Fruit fly (Drosophila melanogaster): ENCODE data around the gene CG33500.

The CG33500 gene

DNA sequence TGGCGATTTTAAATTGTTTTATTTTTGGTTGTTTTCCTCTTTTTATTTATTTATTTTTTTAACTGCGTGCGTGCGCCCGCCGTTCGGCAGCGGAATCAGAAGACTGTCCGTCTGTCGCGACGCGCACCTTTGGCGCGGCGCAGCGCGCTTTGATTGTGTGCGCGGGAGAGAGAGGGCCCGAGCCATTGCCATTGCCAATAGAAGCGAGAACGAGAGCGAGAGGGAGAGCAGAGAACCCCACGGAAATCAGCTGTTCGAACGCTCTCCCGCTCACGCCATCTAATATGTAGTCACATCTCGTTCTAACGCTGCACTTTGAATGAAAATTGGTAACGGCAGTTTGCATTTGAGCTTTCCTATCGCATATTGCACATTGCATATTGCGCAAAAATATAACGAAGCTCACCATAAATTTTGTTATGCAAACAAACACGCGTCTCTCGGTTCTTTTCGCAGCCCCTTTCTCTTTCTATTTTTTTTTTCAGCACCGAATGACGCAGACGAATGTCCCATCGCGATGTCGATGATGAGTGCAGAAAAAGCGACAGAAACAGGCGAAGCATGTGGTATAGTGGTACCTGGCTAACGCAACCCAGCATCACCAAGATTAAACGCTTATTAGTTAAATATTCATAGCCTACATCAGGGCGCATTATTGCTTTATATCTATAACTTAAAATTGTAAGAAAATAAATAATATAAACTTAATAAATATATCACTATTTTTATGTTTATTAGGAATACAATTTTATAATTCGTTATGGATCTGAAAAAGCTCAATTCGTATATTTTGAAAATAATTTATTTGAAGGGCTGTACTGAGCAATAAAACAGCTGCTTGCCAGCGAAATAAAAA lies 26.2 kb downstream of the CG33500 start (continued):
- peak in 1 of 2 experiments; percentile 63 for TF ChIP-seq Hr51 (GFP tag; optimal IDR thresholded peaks at IDR 0.05)
- TF ChIP-seq Doc3 (GFP tag; IDR thresholded peaks at IDR 0.05; ENCODE audit: partially characterized antibody) = 0 out of 3 replicates have a peak, but pooled peaks have one; percentile 9

DNA sequence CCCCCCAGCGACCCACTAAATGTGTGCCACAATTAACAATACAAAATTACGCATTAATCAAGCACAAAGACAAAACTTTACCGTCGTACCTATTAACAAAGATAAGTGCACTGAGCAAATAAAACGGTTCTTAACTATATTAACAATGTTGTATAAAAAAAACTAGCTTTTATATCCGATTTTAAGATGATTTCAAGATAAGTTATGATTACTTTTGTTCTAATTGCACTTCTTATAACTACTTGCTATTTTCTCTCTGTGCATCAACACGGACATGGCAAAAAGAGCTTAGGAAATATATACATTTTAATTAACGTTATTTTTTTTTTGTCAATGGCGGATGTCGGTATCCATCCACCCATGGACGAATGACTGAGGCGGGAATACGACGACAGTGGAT lies 27.7 kb downstream of the CG33500 start:
- TF ChIP-seq Gug (GFP tag; IDR thresholded peaks at IDR 0.05) (0 out of 4 replicates have a peak, but pooled peaks have one; percentile 16), Spps (tag; optimal IDR thresholded peaks at IDR 0.05) (no peak), corto (GFP tag; optimal IDR thresholded peaks at IDR 0.05) (no peak), CG2120 (GFP tag; optimal IDR thresholded peaks at IDR 0.05) (peak; percentile 7), lab (GFP tag; optimal IDR thresholded peaks at IDR 0.05) (peak; percentile 37), CG7839 (tag; optimal IDR thresholded peaks at IDR 0.05) (peak; percentile 12), CG17359 (tag; optimal IDR thresholded peaks at IDR 0.05) (peak; percentile 20), CG32532 (GFP tag; IDR thresholded peaks at IDR 0.05) (peak; percentile 58; the same call in 1 of the 2 replicates), HLHmδ (GFP tag; optimal IDR thresholded peaks at IDR 0.05) (no peak), CG3281 (GFP tag; optimal IDR thresholded peaks at IDR 0.05) (peak; percentile 6), CG10979 (tag; optimal IDR thresholded peaks at IDR 0.05) (peak; percentile 41), CG15269 (tag; optimal IDR thresholded peaks at IDR 0.05) (peak; percentile 28), Fer3 (tag; optimal IDR thresholded peaks at IDR 0.05) (peak; percentile 22), CG6765 (GFP tag; optimal IDR thresholded peaks at IDR 0.05) (no peak), Awh (GFP tag; IDR thresholded peaks at IDR 0.05) (peak; percentile 58), CG1647 (GFP tag; optimal IDR thresholded peaks at IDR 0.05) (no peak), ind (GFP tag; optimal IDR thresholded peaks at IDR 0.05) (peak; percentile 11), Rfx (GFP tag; IDR thresholded peaks at IDR 0.05) (peak; percentile 47; the same call in 1 of the 2 replicates), B-H1 (GFP tag; IDR thresholded peaks at IDR 0.05) (0 out of 3 replicates have a peak, but pooled peaks have one; percentile 25), Ets65A (GFP tag) (peak; percentile 13), Xrp1 (GFP tag; IDR thresholded peaks at IDR 0.05) (peak; percentile 48; the same call in 1 of the 2 replicates), CG11560 (tag; IDR thresholded peaks at IDR 0.05) (no peak), chif (GFP tag; optimal IDR thresholded peaks at IDR 0.05) (peak in 1 of 2 experiments; percentile 0), Dbx (GFP tag; IDR thresholded peaks at IDR 0.05) (0 out of 3 replicates have a peak, but pooled peaks have one; percentile 45), Ptx1 (GFP tag; IDR thresholded peaks at IDR 0.05) (peak; percentile 54), dmrt99B (tag; optimal IDR thresholded peaks at IDR 0.05) (peak; percentile 31), CG4282 (GFP tag; optimal IDR thresholded peaks at IDR 0.05) (no peak), Med (GFP tag) (peak; percentile 58), scrt (GFP tag; optimal IDR thresholded peaks at IDR 0.05) (no peak), psq (GFP tag; optimal IDR thresholded peaks at IDR 0.05) (no peak), slbo (GFP tag; IDR thresholded peaks at IDR 0.05) (peak; percentile 49; the same call in 1 of the 2 replicates), ems (GFP tag; optimal IDR thresholded peaks at IDR 0.05) (peak; percentile 5), ranshi (GFP tag; IDR thresholded peaks at IDR 0.05) (peak; percentile 59), ci (GFP tag; IDR thresholded peaks at IDR 0.05) (peak; percentile 61; the same call in 2 of the 3 replicates), CG8388 (GFP tag; optimal IDR thresholded peaks at IDR 0.05) (peak; percentile 14), Xbp1 (GFP tag; optimal IDR thresholded peaks at IDR 0.05) (peak; percentile 7), sens (GFP tag) (peak; percentile 83), az2 (GFP tag; optimal IDR thresholded peaks at IDR 0.05) (peak; percentile 2), CG11504 (tag; optimal IDR thresholded peaks at IDR 0.05) (peak; percentile 55), CG31441 (GFP tag; IDR thresholded peaks at IDR 0.05) (peak; percentile 29; the same call in 1 of the 2 replicates), Doc3 (GFP tag; IDR thresholded peaks at IDR 0.05; ENCODE audit: partially characterized antibody) (no peak), Fer1 (GFP tag; optimal IDR thresholded peaks at IDR 0.05) (peak; percentile 20), Sin3A (optimal IDR thresholded peaks at IDR 0.05) (no peak), sob (GFP tag; IDR thresholded peaks at IDR 0.05) (peak; percentile 43; the same call in 1 of the 2 replicates), en (GFP tag; optimal IDR thresholded peaks at IDR 0.05) (no peak), Atf6 (GFP tag; IDR thresholded peaks at IDR 0.05) (peak; percentile 38; the same call in 1 of the 2 replicates)

Data from whole organism, embryonic.